Fruit fly (Drosophila melanogaster): ENCODE measurements around the gene Tep1.

DNA sequence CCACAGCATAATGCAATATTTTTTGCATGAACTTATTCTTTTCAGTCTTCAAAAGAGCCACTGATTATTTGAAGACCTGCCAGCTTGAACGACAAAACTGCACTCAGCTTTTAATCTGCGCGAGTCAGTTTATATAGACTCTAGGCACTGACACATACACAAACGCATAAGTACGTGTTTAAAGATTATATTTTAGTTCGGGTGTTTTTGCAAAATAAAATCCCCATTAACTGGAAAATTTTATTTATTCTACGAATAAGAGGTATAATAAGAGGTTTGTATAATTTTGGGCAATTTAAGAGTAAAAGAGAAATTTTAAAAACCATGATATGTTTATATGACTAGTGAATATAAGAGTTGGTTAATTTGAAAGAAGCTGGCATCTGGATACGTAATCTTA lies at the start of gene Tep1:
- TF ChIP-seq Sin3A (optimal IDR thresholded peaks at IDR 0.05) (no peak), insv (optimal IDR thresholded peaks at IDR 0.05) (no peak), Myc (optimal IDR thresholded peaks at IDR 0.05) (no peak), h (optimal IDR thresholded peaks at IDR 0.05) (no peak), ttk (optimal IDR thresholded peaks at IDR 0.05) (no peak)
